Fruit fly (Drosophila melanogaster) S2 (cell line): ENCODE data around the gene Lcp65Ac.

Source experiments
- CG8478 ChIP-seq: fragments of >200 bp; optimal IDR thresholded peaks from 2 replicates; lab custom pipeline; 2018
- CTCF ChIP-seq, 2 experiments: fragments of >200 bp; optimal IDR thresholded peaks; 2 replicates each; lab custom pipeline; 2018

The Lcp65Ac gene

DNA sequence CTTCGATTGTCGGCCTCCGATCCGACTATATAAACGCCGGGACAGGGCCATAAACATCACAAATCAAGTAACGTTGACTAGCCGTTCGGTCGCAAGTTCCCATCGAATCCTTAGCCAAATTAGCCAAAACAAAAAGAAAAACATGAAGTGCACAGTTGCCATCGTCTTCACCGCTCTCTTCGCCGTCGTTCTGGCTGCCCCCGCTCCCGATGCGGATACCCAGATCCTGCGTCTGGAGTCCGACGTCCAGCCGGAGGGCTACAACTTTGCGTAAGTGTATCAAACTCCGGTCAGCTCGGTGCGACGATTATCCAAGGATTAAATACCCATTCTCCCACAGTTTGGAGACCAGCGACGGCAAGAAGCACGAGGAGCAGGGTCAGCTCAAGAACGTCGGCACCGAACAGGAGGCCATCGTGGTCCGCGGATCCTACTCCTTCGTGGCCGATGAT lies at the start of gene Lcp65Ac:
Gene Lcp65Ac (plus strand): TSS at position 51 of the 452 bp plus-strand sequence.
- TF ChIP-seq CTCF (optimal IDR thresholded peaks at IDR 0.05; lab: Kevin White, UChicago) (no peak), CG8478 (lab: Kevin White, UChicago) (no peak)

DNA sequence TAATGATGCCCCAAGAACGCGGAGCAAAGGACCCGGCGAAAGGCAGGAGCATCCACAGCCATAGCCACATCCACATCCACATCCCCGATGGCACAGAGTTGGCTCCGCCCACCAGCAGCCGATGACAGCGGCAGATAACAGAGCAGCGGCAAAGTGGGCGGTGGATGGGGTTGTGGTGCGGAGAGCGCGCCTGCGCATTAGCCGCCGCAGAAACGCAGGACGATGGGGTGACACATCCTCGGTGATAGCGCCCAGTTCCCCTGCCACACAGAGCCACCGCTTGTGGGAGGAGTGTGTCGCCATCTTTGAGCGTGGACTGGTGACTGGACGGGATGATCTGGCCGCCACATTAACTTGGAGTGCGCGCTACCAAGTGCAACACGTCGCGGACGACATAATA lies 47.3 kb upstream of the Lcp65Ac start, which contains the start of gene Ets65A:
Gene Ets65A (plus strand): TSS at position 348 of the 400 bp plus-strand sequence.
- TF ChIP-seq CTCF (optimal IDR thresholded peaks at IDR 0.05; lab: Kevin White, UChicago) (no peak), CG8478 (lab: Kevin White, UChicago) (no peak)

DNA sequence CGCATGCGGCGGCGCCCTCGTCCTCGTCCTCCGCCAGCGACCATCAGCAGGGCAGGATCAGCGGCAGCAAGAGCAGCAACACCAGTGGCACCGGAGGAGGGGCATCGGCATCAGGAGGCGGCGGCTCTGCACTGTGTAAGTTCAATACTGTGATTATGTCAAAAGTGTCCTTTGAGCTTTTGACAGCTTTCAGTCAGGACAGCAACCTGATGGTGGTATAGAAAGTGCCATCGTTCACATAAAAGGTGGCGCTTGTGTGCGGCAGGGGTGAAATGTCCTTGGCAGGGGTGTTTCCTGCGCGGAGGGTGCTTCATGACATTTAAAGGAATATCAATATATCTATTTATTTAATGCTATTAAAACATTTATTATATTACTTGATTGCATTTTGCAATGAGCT lies 41.0 kb upstream of the Lcp65Ac start:
- TF ChIP-seq CTCF (optimal IDR thresholded peaks at IDR 0.05; lab: Kevin White, UChicago) = peak; percentile 89 to 95
- TF ChIP-seq CG8478 (lab: Kevin White, UChicago) = no peak

DNA sequence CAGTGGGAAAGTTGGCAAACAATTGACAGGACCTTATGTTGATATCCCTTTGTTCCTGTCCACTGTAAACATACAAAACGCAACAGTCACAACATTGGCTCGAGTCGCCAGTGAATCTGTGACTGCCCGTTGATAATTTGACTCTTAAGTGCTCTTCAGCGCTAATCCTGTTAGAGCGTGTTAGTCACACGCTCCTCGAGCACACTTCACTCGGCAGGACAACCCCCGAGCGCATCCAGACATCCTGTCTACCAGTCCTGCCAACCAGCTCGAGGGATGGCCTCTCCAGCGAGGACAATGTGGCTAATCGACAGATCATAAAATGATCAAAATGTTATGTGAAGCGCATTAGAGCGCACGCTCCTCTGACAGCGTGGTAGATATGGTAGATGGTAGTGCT lies 40.1 kb upstream of the Lcp65Ac start:
- TF ChIP-seq CG8478 (lab: Kevin White, UChicago) = no peak
- no peak for TF ChIP-seq CTCF (optimal IDR thresholded peaks at IDR 0.05; lab: Kevin White, UChicago)

DNA sequence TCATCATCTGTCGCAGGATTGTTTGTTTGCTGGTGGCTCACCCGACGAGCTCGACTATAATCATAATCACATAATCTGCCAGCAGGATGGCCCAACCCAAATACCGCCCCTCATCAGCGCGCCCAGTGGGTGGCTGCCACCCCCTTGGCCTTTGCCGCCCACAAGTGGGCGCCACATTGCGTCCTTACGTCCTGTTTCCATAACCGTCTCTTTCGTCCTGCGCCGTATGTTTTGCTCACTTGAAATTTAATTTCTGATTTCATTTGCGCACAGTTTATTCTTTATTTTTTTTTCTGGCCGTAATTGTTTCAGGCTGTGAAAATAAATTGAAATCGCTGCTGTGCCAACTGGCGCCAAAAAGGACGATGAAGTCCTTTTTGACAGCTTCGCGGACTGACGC lies 39.2 kb upstream of the Lcp65Ac start:
- TF ChIP-seq CTCF (optimal IDR thresholded peaks at IDR 0.05; lab: Kevin White, UChicago) (no peak), CG8478 (lab: Kevin White, UChicago) (no peak)

DNA sequence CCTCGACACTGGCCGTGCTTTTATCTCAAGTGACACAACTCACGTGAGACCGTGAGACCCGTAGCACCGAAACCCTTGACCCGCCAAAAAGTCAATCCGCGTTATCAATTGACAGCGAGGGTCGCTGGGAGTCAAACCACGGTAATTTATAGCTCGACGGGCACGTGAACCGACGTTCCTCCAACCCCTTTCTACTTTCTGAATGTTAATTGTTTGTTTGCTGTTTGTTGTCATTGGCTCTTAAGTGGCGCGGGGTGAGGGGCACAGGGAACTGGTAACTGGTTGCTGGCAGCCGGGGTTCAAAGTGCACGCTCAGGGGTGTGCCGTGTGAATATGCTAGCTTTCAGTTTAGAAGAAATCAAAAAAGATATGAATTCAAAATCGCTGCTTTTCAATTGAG lies 37.9 kb upstream of the Lcp65Ac start:
- no peak for TF ChIP-seq CTCF (optimal IDR thresholded peaks at IDR 0.05; lab: Kevin White, UChicago)
- TF ChIP-seq CG8478 (lab: Kevin White, UChicago) = no peak

DNA sequence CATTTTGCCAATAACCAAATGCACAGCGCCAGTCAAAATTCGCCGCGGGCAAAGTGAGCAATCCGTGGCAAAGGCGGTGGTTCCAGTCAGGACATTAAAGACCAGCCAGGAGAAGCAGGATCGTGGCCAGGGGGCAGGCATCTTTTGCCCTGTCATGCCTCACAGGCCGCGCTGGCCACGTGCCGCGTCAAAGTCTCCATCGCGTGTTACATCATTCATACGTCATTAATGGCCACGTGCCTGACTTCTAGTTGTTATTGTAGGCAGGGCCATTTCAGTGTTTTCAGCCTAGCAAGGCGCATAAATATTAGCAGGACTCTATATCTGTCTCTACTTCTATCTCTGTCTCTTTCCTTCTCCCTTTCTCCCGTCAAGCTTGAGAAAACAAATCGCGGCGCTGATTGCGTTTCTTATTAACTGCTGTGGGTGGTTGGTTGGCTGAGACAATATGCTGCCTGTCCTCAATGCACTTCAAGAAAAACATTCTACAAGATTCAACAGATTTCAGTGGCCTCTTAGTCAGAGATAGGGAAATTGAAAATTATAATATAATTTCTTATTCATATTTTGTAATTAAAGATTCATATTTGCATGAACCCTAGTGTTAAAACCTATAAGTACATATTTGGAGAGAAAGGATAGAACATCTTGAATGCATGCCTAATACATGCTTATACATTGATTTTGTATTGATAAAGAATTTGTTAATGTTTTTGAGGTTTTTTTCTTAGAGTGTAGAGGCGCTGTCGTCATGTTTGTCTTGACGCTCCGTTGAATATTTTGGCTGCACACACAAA lies 36.2 kb upstream of the Lcp65Ac start:
- no peak for TF ChIP-seq CG8478 (lab: Kevin White, UChicago)
- TF ChIP-seq CTCF (optimal IDR thresholded peaks at IDR 0.05; lab: Kevin White, UChicago) = no peak

DNA sequence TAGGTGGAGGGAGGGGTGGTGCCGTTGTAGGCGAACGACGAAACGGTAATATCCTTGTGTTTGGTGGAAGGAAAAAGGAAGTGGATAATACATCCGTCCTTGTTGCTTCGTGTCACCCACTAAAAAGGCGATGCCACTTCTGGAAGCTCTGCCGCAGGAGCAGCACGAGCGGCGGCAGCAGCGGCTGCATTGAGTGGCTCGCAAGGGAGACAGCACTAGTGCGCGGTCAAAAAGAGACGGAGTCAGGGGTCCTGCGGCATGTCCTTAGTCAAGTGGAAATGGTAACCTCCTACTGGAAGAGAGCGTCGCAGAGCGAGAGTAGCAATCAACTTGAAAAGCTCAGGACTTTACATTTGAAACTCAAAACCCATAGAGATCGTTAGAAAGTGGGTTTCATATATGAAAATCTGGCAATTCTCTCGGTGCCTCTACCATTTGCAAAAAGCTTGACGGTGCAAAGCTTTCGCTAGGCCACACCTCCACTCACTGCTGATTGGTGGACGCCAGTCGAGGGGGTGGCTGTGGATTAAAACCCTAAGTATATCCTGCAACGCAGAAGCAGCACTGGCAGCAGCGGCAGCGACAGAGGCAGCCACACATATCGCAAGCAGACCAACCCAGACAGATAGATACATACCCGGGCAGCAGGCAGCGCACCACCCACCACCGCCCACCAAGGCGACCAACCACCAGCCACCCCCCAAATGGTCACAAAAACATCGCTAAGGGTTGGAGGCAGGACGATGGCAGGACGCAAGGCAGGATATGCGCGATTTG lies 33.8 kb upstream of the Lcp65Ac start:
- no peak for TF ChIP-seq CG8478 (lab: Kevin White, UChicago)
- TF ChIP-seq CTCF (optimal IDR thresholded peaks at IDR 0.05; lab: Kevin White, UChicago) = no peak

DNA sequence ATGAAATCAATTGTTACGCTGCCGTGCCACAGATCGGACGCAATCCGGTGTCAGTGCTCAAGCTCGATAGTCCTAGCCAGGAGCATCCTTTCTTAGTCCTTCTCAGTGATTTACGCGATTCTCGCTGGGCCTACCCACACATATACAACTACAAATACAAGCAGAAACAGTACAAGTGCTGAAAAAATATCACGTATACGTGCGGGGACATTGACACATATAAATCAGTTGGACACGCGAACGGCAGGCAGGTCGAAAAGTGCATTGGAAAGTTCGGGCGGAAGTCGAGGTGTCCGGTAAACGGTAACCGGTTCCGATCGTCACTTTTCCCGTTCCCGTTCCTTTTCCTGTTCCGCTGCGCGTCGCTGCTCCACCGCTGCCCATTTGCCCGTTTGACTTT lies 33.2 kb upstream of the Lcp65Ac start:
- TF ChIP-seq CG8478 (lab: Kevin White, UChicago) (no peak), CTCF (optimal IDR thresholded peaks at IDR 0.05; lab: Kevin White, UChicago) (no peak)

DNA sequence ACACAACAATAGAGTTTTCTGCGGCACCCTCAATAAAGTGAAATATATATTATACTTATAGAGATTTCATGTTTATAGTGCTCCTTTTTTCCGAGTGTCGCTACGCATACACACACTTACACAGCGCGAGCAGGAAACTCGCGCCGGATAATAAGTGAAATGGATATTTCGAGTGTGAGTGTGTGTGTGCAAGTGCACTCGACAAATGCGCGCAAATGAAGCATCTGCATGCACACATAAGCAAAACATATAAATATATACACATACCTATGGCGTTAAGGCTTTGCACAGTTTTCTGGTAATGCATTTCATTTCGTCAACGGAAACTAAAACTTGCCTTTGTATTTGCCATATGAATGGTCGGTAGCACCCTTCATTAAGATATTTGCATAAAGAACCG lies 29.1 kb upstream of the Lcp65Ac start:
- TF ChIP-seq CG8478 (lab: Kevin White, UChicago) (no peak), CTCF (optimal IDR thresholded peaks at IDR 0.05; lab: Kevin White, UChicago) (no peak)

DNA sequence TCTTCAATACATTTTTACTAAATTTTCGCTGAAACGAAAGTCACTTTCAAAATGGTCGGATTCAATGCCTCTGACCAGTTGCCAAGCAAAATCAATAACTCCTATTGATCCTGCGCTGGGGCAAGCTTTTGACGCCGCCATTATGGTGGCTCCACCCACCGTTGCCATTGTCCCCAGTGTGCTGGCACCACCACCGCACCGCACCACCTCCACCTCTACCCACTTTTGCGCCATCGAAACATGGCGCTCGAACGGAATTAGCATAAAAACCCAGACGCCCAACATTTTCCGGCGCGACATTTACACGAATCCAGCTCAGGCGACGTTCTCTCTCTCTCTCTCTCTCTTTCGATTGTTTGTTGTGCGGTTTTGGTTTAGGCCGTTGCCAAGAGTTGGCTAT lies 27.7 kb upstream of the Lcp65Ac start:
- TF ChIP-seq CTCF (optimal IDR thresholded peaks at IDR 0.05; lab: Kevin White, UChicago) (no peak), CG8478 (lab: Kevin White, UChicago) (no peak)

DNA sequence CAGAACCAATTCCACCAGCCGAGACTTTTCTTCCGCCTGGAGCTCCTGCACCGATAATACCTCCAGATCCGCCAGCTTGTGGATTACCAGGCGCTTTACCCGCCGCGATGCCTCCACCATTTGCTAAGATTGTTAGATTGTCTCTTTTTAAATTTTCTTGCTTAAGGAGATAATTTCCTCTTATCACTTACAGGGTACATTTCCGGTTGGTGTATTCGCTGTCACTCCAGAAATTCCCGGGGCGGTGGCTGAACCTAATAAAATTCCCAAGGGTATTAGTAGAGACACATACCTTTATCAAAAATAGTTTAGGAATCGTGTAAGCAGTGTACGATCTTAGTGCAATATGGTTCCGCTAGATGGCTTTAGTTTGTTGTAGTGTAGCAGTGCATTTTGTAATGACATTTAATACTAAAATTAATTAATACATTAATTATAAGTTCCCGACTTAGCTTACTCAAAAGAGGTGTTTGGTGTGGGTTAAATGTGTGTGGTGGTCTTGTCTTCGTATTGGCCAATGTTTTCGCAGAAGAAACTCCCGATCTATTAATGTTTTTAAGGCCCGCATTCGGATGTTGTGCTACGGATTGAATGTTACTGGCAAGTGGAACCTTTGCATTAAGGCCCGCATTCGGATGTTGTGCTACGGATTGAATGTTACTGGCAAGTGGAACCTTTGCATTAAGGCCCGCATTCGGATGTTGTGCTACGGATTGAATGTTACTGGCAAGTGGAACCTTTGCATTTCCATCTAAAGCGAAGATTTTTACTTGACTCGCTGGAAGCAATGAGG lies 19.8 kb upstream of the Lcp65Ac start:
- TF ChIP-seq CTCF (optimal IDR thresholded peaks at IDR 0.05; lab: Kevin White, UChicago) = peak; percentile 91 to 94
- TF ChIP-seq CG8478 (lab: Kevin White, UChicago) = no peak

DNA sequence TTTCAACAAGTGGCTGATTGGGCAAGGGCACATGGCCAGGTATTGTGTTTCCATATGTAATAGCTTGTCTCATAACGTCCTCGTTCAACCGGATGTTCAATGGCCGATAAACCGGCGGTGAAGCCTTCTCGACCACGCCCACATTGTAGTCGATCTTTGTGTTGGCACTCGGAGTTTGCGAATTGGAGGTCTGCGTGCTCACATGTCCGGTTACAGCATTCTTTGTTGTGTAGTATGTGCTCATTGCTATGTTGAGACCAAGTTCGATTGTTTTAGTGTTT lies 19.3 kb upstream of the Lcp65Ac start:
- TF ChIP-seq CG8478 (lab: Kevin White, UChicago) (no peak), CTCF (optimal IDR thresholded peaks at IDR 0.05; lab: Kevin White, UChicago) (no peak)

DNA sequence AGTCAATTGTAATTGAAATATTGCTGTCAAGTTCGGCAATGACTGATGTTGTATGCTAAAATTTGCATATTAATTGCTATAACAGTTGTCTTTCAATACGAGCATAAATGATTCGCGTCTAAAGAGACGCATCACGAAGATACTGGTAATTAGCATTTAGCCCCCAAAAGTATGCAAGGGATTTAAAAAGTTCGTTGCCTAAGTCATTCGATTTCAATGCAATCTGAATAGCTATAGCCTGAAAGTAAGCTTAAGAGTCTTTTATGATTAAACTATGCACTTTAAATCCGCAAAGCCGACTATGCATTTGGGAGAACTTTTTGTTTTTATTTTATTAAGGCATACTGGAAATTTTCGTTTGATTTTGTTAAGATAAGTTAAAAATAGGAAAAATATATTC lies 15.0 kb upstream of the Lcp65Ac start:
- TF ChIP-seq CTCF (optimal IDR thresholded peaks at IDR 0.05; lab: Kevin White, UChicago) (no peak), CG8478 (lab: Kevin White, UChicago) (no peak)

DNA sequence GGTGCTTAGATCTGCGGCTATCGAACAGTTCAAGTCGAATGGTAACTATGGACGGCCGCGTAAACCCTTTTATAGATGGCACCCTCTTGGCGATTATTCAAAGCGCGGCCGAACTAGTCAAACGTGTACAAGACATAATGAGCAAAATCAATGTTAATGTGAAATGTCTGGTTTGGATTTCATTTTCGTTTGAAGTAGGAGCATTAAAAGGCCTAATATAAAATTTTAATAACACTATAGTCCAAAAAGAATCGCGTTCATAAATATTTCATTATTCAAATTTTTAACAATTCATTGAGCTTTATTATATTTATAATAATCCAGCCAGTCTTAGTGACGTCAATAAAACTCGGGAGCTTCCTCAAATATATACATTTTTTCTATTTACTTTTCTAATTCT lies 13.7 kb upstream of the Lcp65Ac start, which contains the start of gene Lcp65Ag3:
Gene Lcp65Ag3 (minus strand): TSS at position 46 of the 400 bp plus-strand sequence.
- TF ChIP-seq CG8478 (lab: Kevin White, UChicago) (no peak), CTCF (optimal IDR thresholded peaks at IDR 0.05; lab: Kevin White, UChicago) (no peak)
